In genomic region chrV:4758019-4758418, ce11 we compare ENCODE assay signal across 2 worm cellular contexts.
TF ChIP-seq lines count a peak whose summit lies in the region.

No protein-coding gene starts in this region.

TF ChIP-seq in whole organism, L4 larva, 104 proteins besides CTCF, POLR2A, EP300 and RAD21:
- TF ChIP-seq nhr-76 (tag; optimal IDR thresholded peaks at IDR 0.05; lab: Kevin White, UChicago) (no peak), set-16 (GFP tag; IDR thresholded peaks at IDR 0.05; lab: Robert Waterston, UW) (peak; percentile 86), dmd-8 (GFP tag; IDR thresholded peaks at IDR 0.05; lab: Robert Waterston, UW) (peak; percentile 51; the same call in 1 of the 2 replicates), nhr-48 (tag; optimal IDR thresholded peaks at IDR 0.05; lab: Kevin White, UChicago) (no peak), egl-27 (tag; optimal IDR thresholded peaks at IDR 0.05; lab: Kevin White, UChicago) (no peak)
TF ChIP-seq in whole organism, L4 larva: peak in this region for 2.

TF ChIP-seq in whole organism, young adult, 124 proteins besides CTCF, POLR2A, EP300 and RAD21:
- no peak for TF ChIP-seq F10E7.11 (tag; optimal IDR thresholded peaks at IDR 0.05; lab: Kevin White, UChicago)
- 0 out of 2 replicates have a peak, but pooled peaks have one; percentile 56 for TF ChIP-seq Y53G8AR.9 (GFP tag; conservative IDR thresholded peaks at IDR 0.05; lab: Robert Waterston, UW)
- TF ChIP-seq hmg-20 (GFP tag; IDR thresholded peaks at IDR 0.05; lab: Robert Waterston, UW), result 0 out of 2 replicates have a peak, but pooled peaks have one; percentile 14
- TF ChIP-seq egrh-3 (GFP tag; IDR thresholded peaks at IDR 0.05; lab: Robert Waterston, UW), result peak; percentile 39; the same call in 1 of the 2 replicates
- TF ChIP-seq ceh-58 (GFP tag; IDR thresholded peaks at IDR 0.05; lab: Robert Waterston, UW), result no peak
